Worm (Caenorhabditis elegans): ENCODE measurements around the gene fbf-1.

DNA sequence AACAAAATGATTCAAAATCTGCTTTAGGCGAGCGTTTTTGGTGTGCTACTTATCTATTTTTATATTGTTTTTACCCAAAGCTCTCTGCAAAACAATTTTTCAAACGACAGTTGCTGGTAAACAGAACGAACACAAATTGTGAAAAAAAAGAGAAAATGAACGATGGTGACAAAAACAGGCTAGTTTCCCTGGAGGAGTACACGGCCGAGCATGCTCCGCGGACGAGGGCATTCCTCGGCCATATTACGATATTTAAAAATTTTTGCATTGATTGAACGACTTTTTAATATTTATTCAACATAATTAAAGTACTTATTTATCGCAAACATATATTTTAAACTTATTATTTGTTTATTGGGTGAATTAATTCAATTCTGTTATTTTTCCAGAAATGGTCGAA lies 16.8 kb upstream of the fbf-1 start, which contains the start of the genes tpp-2 and rbbp-5:
- TF ChIP-seq T22C8.4 (GFP tag; IDR thresholded peaks at IDR 0.05), result 0 out of 2 replicates have a peak, but pooled peaks have one; percentile 17
- no peak for TF ChIP-seq ref-1 (GFP tag; conservative IDR thresholded peaks at IDR 0.05)
- no peak for TF ChIP-seq ztf-29 (GFP tag; IDR thresholded peaks at IDR 0.05)
- TF ChIP-seq cog-1 (tag; optimal IDR thresholded peaks at IDR 0.05), result no peak
- 0 out of 2 replicates have a peak, but pooled peaks have one; percentile 47 for TF ChIP-seq flt-1 (GFP tag; IDR thresholded peaks at IDR 0.05)
- no peak for TF ChIP-seq tab-1 (GFP tag; IDR thresholded peaks at IDR 0.05)

All from whole organism, midembryonic.